Worm (Caenorhabditis elegans) whole organism, L4 larva: ENCODE measurements around the gene ins-9.

Source experiments
- F10B5.3 ChIP-seq: sonication (generic microtip); optimal IDR thresholded peaks from 2 replicates; lab custom pipeline; 2016; ENCODE audit warnings: mild to moderate bottlenecking, missing genetic modification characterization, missing compliant biosample characterization
- F44E2.7 ChIP-seq: fragments of 200-800 bp; sonication (Bioruptor generic); IDR thresholded peaks from 2 replicates; pipeline ENCODE4 v2.1.2; 2022; ENCODE audit warnings: missing genetic modification characterization, missing compliant biosample characterization
- F49E8.2 ChIP-seq: sonication (generic microtip); optimal IDR thresholded peaks from 2 replicates; lab custom pipeline; 2016; ENCODE audit warnings: missing compliant biosample characterization, mild to moderate bottlenecking, missing genetic modification characterization, borderline replicate concordance
- R02D3.7 ChIP-seq: fragments of 150-350 bp; sonication (generic microtip); optimal IDR thresholded peaks from 3 replicates; lab custom pipeline; 2014; ENCODE audit warnings: missing biosample characterization, missing genetic modification characterization
- T20F7.1 ChIP-seq: fragments of 200-800 bp; sonication (Bioruptor generic); optimal IDR thresholded peaks from 2 replicates; lab custom pipeline; 2018; ENCODE audit warnings: mild to moderate bottlenecking, missing genetic modification characterization, missing compliant biosample characterization
- T26A8.4 ChIP-seq: fragments of 200-800 bp; sonication (Bioruptor generic); IDR thresholded peaks from 2 replicates; pipeline ENCODE4 v1.3.6; 2022; ENCODE audit warnings: missing genetic modification characterization, missing compliant biosample characterization
- Y105C5A.15 ChIP-seq: fragments of 200-800 bp; sonication (Bioruptor generic); IDR thresholded peaks from 2 replicates; pipeline ENCODE4 v1.3.6; 2022; ENCODE audit warnings: missing genetic modification characterization, missing compliant biosample characterization
- Y75B8A.6 ChIP-seq: fragments of 200-800 bp; sonication (Bioruptor generic); IDR thresholded peaks from 2 replicates; pipeline ENCODE4 v1.3.6; 2022; ENCODE audit warnings: missing genetic modification reagents, missing genetic modification characterization, missing compliant biosample characterization
- ZK546.5 ChIP-seq, 2 experiments: sonication (generic microtip); optimal IDR thresholded peaks; 2 replicates each; lab custom pipeline; 2017; ENCODE audit warnings: missing biosample characterization in 2 of 2, missing genetic modification characterization in 2 of 2
- ces-1 ChIP-seq: fragments of 150-350 bp; sonication (generic microtip); optimal IDR thresholded peaks from 4 replicates; lab custom pipeline; 2014; ENCODE audit warnings: missing biosample characterization, missing genetic modification reagents, missing genetic modification characterization
- daf-8 ChIP-seq: fragments of 200-800 bp; sonication (Bioruptor generic); IDR thresholded peaks from 2 replicates; pipeline ENCODE4 v1.3.6; 2022; ENCODE audit warnings: missing genetic modification characterization, missing compliant biosample characterization
- dpl-1 ChIP-seq: fragments of 150-350 bp; optimal IDR thresholded peaks from 2 replicates; lab custom pipeline; 2014; ENCODE audit warnings: missing biosample characterization, missing genetic modification reagents, missing genetic modification characterization
- hlh-30 ChIP-seq: sonication (generic microtip); optimal IDR thresholded peaks from 2 replicates; lab custom pipeline; 2017; ENCODE audit warnings: antibody characterized with exemption, mild to moderate bottlenecking, missing genetic modification characterization, missing compliant biosample characterization; ENCODE audit not compliant: insufficient read depth
- hmg-1.1 ChIP-seq: fragments of 200-800 bp; sonication (Bioruptor generic); IDR thresholded peaks from 2 replicates; pipeline ENCODE4 v1.3.6; 2022; ENCODE audit warnings: missing genetic modification reagents, missing genetic modification characterization, missing compliant biosample characterization
- lin-1 ChIP-seq: fragments of 200-800 bp; sonication (Bioruptor generic); IDR thresholded peaks from 2 replicates; pipeline ENCODE4 v1.3.6; 2022; ENCODE audit warnings: missing genetic modification reagents, missing genetic modification characterization, missing compliant biosample characterization
- madf-5 ChIP-seq, 2 experiments: fragments of 200-800 bp; sonication (Bioruptor generic); IDR thresholded peaks; 2 replicates each; pipeline ENCODE4 v1.3.6; 2022; ENCODE audit warnings: missing compliant biosample characterization in 2 of 2, missing genetic modification characterization in 2 of 2
- mdl-1 ChIP-seq, 2 experiments: fragments of 150-350 bp in 1 of 2; sonication (generic microtip) in 1 of 2; optimal IDR thresholded peaks; 2 replicates each; lab custom pipeline; 2014 to 2017; ENCODE audit warnings: missing biosample characterization in 2 of 2, missing genetic modification characterization in 2 of 2
- mdt-29 ChIP-seq: fragments of 200-800 bp; sonication (Bioruptor generic); IDR thresholded peaks from 2 replicates; pipeline ENCODE4 v1.3.6; 2022; ENCODE audit warnings: missing genetic modification reagents, missing genetic modification characterization, missing compliant biosample characterization
- mxl-3 ChIP-seq: fragments of 200-800 bp; sonication (Bioruptor generic); optimal IDR thresholded peaks from 2 replicates; lab custom pipeline; 2018; ENCODE audit warnings: mild to moderate bottlenecking, missing genetic modification characterization, missing compliant biosample characterization
- nhr-25 ChIP-seq: sonication (generic microtip); optimal IDR thresholded peaks from 2 replicates; lab custom pipeline; 2017; ENCODE audit warnings: missing genetic modification characterization, mild to moderate bottlenecking, missing compliant biosample characterization, antibody characterized with exemption, moderate library complexity, borderline replicate concordance; ENCODE audit not compliant: insufficient read depth
- nhr-48 ChIP-seq: sonication (generic microtip); optimal IDR thresholded peaks from 2 replicates; lab custom pipeline; 2016; ENCODE audit warnings: mild to moderate bottlenecking, missing genetic modification characterization, missing compliant biosample characterization
- nhr-6 ChIP-seq: fragments of 150-350 bp; optimal IDR thresholded peaks from 2 replicates; lab custom pipeline; 2014; ENCODE audit warnings: missing biosample characterization, missing genetic modification characterization
- pha-4 ChIP-seq, 2 experiments: fragments of 150-350 bp in 1 of 2; fragments of 200-800 bp in 1 of 2; sonication (Bioruptor generic) in 1 of 2; IDR thresholded peaks in 1 of 2; optimal IDR thresholded peaks in 1 of 2; 2 replicates each; pipeline versions ENCODE4 v1.3.6 to Lab custom; 2014 to 2022; ENCODE audit warnings: missing genetic modification characterization in 2 of 2, missing genetic modification reagents in 2 of 2, missing biosample characterization in 1 of 2, missing compliant biosample characterization in 1 of 2
- rbr-2 ChIP-seq: sonication (generic microtip); optimal IDR thresholded peaks from 2 replicates; lab custom pipeline; 2016; ENCODE audit warnings: missing genotype, missing genetic modification characterization, missing compliant biosample characterization
- set-16 ChIP-seq: fragments of 200-800 bp; sonication (Bioruptor generic); IDR thresholded peaks from 2 replicates; pipeline ENCODE4 v1.3.6; 2022; ENCODE audit warnings: missing genetic modification reagents, missing genetic modification characterization, missing compliant biosample characterization
- snpc-4 ChIP-seq: fragments of 150-350 bp; optimal IDR thresholded peaks from 2 replicates; lab custom pipeline; 2014; ENCODE audit warnings: missing biosample characterization, missing genetic modification characterization
- unc-130 ChIP-seq: sonication (generic microtip); optimal IDR thresholded peaks from 2 replicates; lab custom pipeline; 2016; ENCODE audit warnings: missing genetic modification reagents, missing genetic modification characterization, missing compliant biosample characterization
- unc-62 ChIP-seq, 3 experiments: fragments of 150-350 bp in 1 of 3; sonication (generic microtip); optimal IDR thresholded peaks in 2 of 3; peaks in 1 of 3; 1 replicate in 1 of 3; 2 replicates in 2 of 3; lab custom pipeline; 2014 to 2017; ENCODE audit warnings: missing biosample characterization in 3 of 3, missing genetic modification characterization in 3 of 3, missing genetic modification reagents in 3 of 3, missing genotype in 1 of 3
- ztf-7 ChIP-seq: fragments of 150-350 bp; optimal IDR thresholded peaks from 2 replicates; lab custom pipeline; 2014; ENCODE audit warnings: missing biosample characterization, missing genetic modification characterization

Gene ins-9

ce11 chrX:8875867-8876266, 9.4 kb upstream of the ins-9 start:
- TF ChIP-seq mxl-3 (peak; percentile 47), ztf-7 (no peak)

DNA sequence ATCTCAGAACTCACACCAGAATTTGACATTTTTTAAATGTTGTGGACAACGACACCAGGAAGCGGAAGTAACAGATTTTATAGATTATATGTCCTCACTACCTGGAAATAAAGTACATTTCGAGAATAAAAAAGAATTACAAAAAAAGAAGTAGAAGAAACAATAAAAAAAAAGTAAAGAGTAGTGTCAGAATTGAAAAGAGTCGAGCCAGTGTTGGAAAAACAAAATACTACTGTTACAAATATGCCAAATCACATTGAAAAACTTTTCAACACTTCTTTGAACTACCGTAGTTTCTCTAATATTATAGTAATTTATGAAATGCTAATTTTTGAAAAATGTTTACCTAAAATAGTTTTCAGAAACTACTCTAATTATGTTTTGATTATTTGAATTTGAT, 8.3 kb upstream of the ins-9 start, which contains the start of gene C06E2.1:
TSS of gene C06E2.1 (minus strand) at position 101 of the 400 bp plus-strand sequence.
- TF ChIP-seq ces-1 (GFP tag; lab: Kevin White, UChicago) (no peak), mdt-29 (GFP tag; lab: Robert Waterston, UW) (no peak), nhr-6 (tag; lab: Kevin White, UChicago) (no peak), F10B5.3 (tag; lab: Kevin White, UChicago) (no peak), nhr-25 (no peak), pha-4 (GFP tag; IDR thresholded peaks at IDR 0.05; lab: Robert Waterston, UW) (no peak), pha-4 (tag; optimal IDR thresholded peaks at IDR 0.05; lab: Kevin White, UChicago) (no peak), F49E8.2 (tag; lab: Kevin White, UChicago) (no peak), snpc-4 (no peak), hmg-1.1 (GFP tag; lab: Robert Waterston, UW) (no peak), nhr-48 (no peak)

ce11 chrX:8869112-8869675, 2.7 kb upstream of the ins-9 start, which contains the start of the genes ubc-22 and ubc-21:
Gene ubc-22 (minus strand): TSS chrX:8869162.
Gene ubc-21 (plus strand): TSS chrX:8869625.
- peak; percentile 20 for TF ChIP-seq hlh-30
- peak in 1 of 2 experiments; percentile 3 for TF ChIP-seq unc-62 (GFP tag; optimal IDR thresholded peaks at IDR 0.05 in 1 of 2; lab: Kevin White, UChicago)
- no peak for TF ChIP-seq unc-62 (tag; optimal IDR thresholded peaks at IDR 0.05; lab: Kevin White, UChicago)
- TF ChIP-seq dpl-1 (GFP tag; lab: Kevin White, UChicago): peak; percentile 13
- TF ChIP-seq rbr-2 (tag; lab: Kevin White, UChicago): no peak
- TF ChIP-seq ZK546.5 (tag; optimal IDR thresholded peaks at IDR 0.05; lab: Kevin White, UChicago): no peak
- TF ChIP-seq T20F7.1 (GFP tag; lab: Kevin White, UChicago): peak; percentile 5
- TF ChIP-seq mdl-1 (tag; optimal IDR thresholded peaks at IDR 0.05; lab: Kevin White, UChicago): peak in 1 of 2 experiments; percentile 67
- TF ChIP-seq set-16 (GFP tag; lab: Robert Waterston, UW): no peak
- TF ChIP-seq daf-8: no peak
- no peak for TF ChIP-seq unc-130 (GFP tag; lab: Kevin White, UChicago)
- TF ChIP-seq, all 104 proteins: peak for 5

ce11 chrX:8860958-8861357, 5.5 kb downstream of the ins-9 start, which contains the start of gene C06E2.9:
Gene C06E2.9 (plus strand): TSS chrX:8861258.
- TF ChIP-seq F44E2.7 (GFP tag; lab: Robert Waterston, UW): no peak
- TF ChIP-seq Y75B8A.6 (GFP tag; lab: Robert Waterston, UW): no peak
- peak in 1 of 2 experiments; percentile 2 for TF ChIP-seq unc-62 (GFP tag; optimal IDR thresholded peaks at IDR 0.05 in 1 of 2; lab: Kevin White, UChicago)
- TF ChIP-seq unc-62 (tag; optimal IDR thresholded peaks at IDR 0.05; lab: Kevin White, UChicago): no peak

DNA sequence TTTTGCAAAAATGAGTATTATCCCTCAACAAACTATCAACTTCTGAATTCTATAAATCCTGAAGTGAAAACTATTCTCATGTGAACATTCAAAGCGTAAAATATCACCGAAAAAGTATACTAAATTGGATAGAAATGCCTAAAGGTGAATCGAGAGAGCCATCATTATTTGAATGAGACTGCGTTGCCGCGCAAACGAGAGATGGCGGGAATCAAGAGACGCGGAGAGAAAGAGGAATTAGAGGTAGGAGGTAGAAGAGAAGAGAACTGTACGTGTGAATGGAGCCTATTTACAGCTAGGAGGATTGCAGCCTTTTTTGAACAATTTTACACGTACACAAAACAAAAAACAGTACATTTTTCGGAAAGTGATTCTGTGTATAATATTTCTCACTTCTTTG, 6.9 kb downstream of the ins-9 start:
- peak; percentile 26 for TF ChIP-seq dpl-1 (GFP tag; lab: Kevin White, UChicago)
- no peak for TF ChIP-seq unc-62 (GFP tag; optimal IDR thresholded peaks at IDR 0.05 in 1 of 2; lab: Kevin White, UChicago)
- no peak for TF ChIP-seq unc-62 (tag; optimal IDR thresholded peaks at IDR 0.05; lab: Kevin White, UChicago)
- no peak for TF ChIP-seq Y105C5A.15 (GFP tag; lab: Robert Waterston, UW)
- no peak for TF ChIP-seq T26A8.4 (GFP tag; lab: Robert Waterston, UW)
- no peak for TF ChIP-seq nhr-6 (tag; lab: Kevin White, UChicago)
- TF ChIP-seq lin-1 (GFP tag; lab: Robert Waterston, UW): no peak
- TF ChIP-seq R02D3.7 (tag; lab: Kevin White, UChicago): no peak
- no peak for TF ChIP-seq madf-5 (GFP tag; IDR thresholded peaks at IDR 0.05; lab: Robert Waterston, UW)
